ENCODE assay signal across 5 worm cellular contexts in the genomic region with DNA sequence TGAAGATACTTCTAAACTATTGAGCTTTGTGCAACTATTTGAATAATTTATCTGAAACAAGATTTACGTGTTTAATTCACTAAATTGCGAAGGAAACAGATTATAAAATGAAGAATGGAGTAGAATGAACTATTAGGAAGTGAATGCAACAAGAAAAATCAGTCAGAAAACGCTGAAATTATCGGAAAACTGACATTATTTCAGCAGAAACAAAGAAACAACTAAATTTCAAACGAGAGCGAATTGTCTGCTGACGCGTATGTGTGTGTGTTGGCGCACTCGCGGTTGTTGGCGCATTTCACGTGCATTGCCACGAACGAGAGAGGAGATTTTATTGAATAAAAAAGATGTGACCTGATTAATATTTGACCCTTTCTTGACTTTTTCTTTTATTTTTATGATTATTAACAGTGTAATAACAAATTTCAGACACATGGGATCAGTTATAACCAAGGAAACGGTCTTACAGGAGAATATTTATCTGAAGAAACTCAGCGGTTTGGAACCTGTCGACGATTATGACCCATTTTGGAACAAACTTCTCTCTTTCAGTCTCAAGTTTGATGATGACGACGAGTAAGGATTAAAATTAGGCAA.
TF ChIP-seq lines count a peak whose summit lies in the region.

trr-1 (minus strand) TSS at position 51 of the 597 bp plus-strand sequence.
C47D12.2 (plus strand) TSS at position 430 of the 597 bp plus-strand sequence.

TF ChIP-seq in whole organism, L1 larva, 84 proteins besides CTCF, POLR2A, EP300 and RAD21 (continues in another document):
- TF ChIP-seq lin-15B (tag; optimal IDR thresholded peaks at IDR 0.05; lab: Kevin White, UChicago) (peak; percentile 62), lin-39 (tag; optimal IDR thresholded peaks at IDR 0.05; lab: Kevin White, UChicago) (no peak), grh-1 (GFP tag; IDR thresholded peaks at IDR 0.05; lab: Robert Waterston, UW) (peak; percentile 59; the same call in 1 of the 2 replicates), nhr-12 (tag; optimal IDR thresholded peaks at IDR 0.05; lab: Kevin White, UChicago) (no peak), lin-35 (GFP tag; optimal IDR thresholded peaks at IDR 0.05; lab: Kevin White, UChicago) (peak; percentile 85 to 91), ceh-90 (tag; optimal IDR thresholded peaks at IDR 0.05; lab: Kevin White, UChicago) (no peak), skn-1 (tag; optimal IDR thresholded peaks at IDR 0.05; lab: Kevin White, UChicago) (peak; percentile 84), ceh-8 (GFP tag; optimal IDR thresholded peaks at IDR 0.05; lab: Kevin White, UChicago) (no peak), efl-1 (optimal IDR thresholded peaks at IDR 0.05; lab: Kevin White, UChicago) (peak; percentile 79 to 87), efl-1 (GFP tag; optimal IDR thresholded peaks at IDR 0.05 in 1 of 2; lab: Kevin White, UChicago) (peak; percentile 85 to 98), hlh-4 (tag; optimal IDR thresholded peaks at IDR 0.05; lab: Kevin White, UChicago) (no peak), nhr-90 (tag; optimal IDR thresholded peaks at IDR 0.05; lab: Kevin White, UChicago; ENCODE audit: poor library complexity) (no peak), nhr-19 (GFP tag; conservative IDR thresholded peaks at IDR 0.05; lab: Robert Waterston, UW) (peak; percentile 68), C34B4.2 (tag; optimal IDR thresholded peaks at IDR 0.05; lab: Kevin White, UChicago) (no peak), irx-1 (tag; optimal IDR thresholded peaks at IDR 0.05; lab: Kevin White, UChicago) (no peak), egl-13 (tag; optimal IDR thresholded peaks at IDR 0.05; lab: Kevin White, UChicago) (peak; percentile 2)

TF ChIP-seq in whole organism, L3 larva, 47 proteins besides CTCF, POLR2A, EP300 and RAD21 (continues in another document):
- TF ChIP-seq ceh-28 (tag; optimal IDR thresholded peaks at IDR 0.05; lab: Kevin White, UChicago) (no peak), nhr-43 (tag; optimal IDR thresholded peaks at IDR 0.05; lab: Kevin White, UChicago; ENCODE audit: poor library complexity, severe bottlenecking) (peak; percentile 48), zag-1 (tag; optimal IDR thresholded peaks at IDR 0.05; lab: Kevin White, UChicago) (no peak), unc-39 (tag; optimal IDR thresholded peaks at IDR 0.05; lab: Kevin White, UChicago) (no peak), aly-2 (tag; optimal IDR thresholded peaks at IDR 0.05; lab: Kevin White, UChicago) (no peak), nhr-77 (tag; optimal IDR thresholded peaks at IDR 0.05; lab: Kevin White, UChicago) (no peak), ztf-4 (tag; optimal IDR thresholded peaks at IDR 0.05; lab: Kevin White, UChicago) (no peak), pha-4 (tag; optimal IDR thresholded peaks at IDR 0.05; lab: Kevin White, UChicago) (no peak), elt-1 (tag; optimal IDR thresholded peaks at IDR 0.05; lab: Kevin White, UChicago) (no peak), unc-62 (GFP tag; optimal IDR thresholded peaks at IDR 0.05; lab: Kevin White, UChicago) (no peak), mdl-1 (tag; optimal IDR thresholded peaks at IDR 0.05; lab: Kevin White, UChicago) (no peak), fkh-2 (tag; optimal IDR thresholded peaks at IDR 0.05; lab: Kevin White, UChicago) (no peak), egl-5 (tag; optimal IDR thresholded peaks at IDR 0.05; lab: Kevin White, UChicago) (no peak), mml-1 (tag; optimal IDR thresholded peaks at IDR 0.05; lab: Kevin White, UChicago) (no peak), eor-1 (tag; optimal IDR thresholded peaks at IDR 0.05; lab: Kevin White, UChicago) (no peak), egl-27 (tag; optimal IDR thresholded peaks at IDR 0.05; lab: Kevin White, UChicago) (no peak), nhr-67 (tag; optimal IDR thresholded peaks at IDR 0.05; lab: Kevin White, UChicago) (no peak), skn-1 (tag; optimal IDR thresholded peaks at IDR 0.05; lab: Kevin White, UChicago) (peak; percentile 16)

TF ChIP-seq in whole organism, early embryonic, 17 proteins besides CTCF, POLR2A, EP300 and RAD21:
- TF ChIP-seq F13C5.2 (tag; optimal IDR thresholded peaks at IDR 0.05; lab: Kevin White, UChicago) (peak; percentile 39), B0310.2 (tag; optimal IDR thresholded peaks at IDR 0.05; lab: Kevin White, UChicago) (no peak), scrt-1 (GFP tag; IDR thresholded peaks at IDR 0.05; lab: Robert Waterston, UW) (no peak), flt-1 (GFP tag; IDR thresholded peaks at IDR 0.05; lab: Robert Waterston, UW) (0 out of 2 replicates have a peak, but pooled peaks have one; percentile 48), ets-7 (tag; optimal IDR thresholded peaks at IDR 0.05; lab: Kevin White, UChicago) (no peak)

TF ChIP-seq in whole organism, midembryonic, 9 proteins besides CTCF, POLR2A, EP300 and RAD21:
- no peak for TF ChIP-seq tab-1 (GFP tag; IDR thresholded peaks at IDR 0.05; lab: Robert Waterston, UW)
- TF ChIP-seq med-1 (GFP tag; optimal IDR thresholded peaks at IDR 0.05; lab: Kevin White, UChicago; ENCODE audit: insufficient read depth), result peak; percentile 27
- no peak for TF ChIP-seq ztf-29 (GFP tag; IDR thresholded peaks at IDR 0.05; lab: Robert Waterston, UW)

TF ChIP-seq in whole organism, young adult, 124 proteins besides CTCF, POLR2A, EP300 and RAD21 (continues in another document):
- TF ChIP-seq dpff-1 (tag; optimal IDR thresholded peaks at IDR 0.05; lab: Kevin White, UChicago) (no peak), die-1 (tag; optimal IDR thresholded peaks at IDR 0.05; lab: Kevin White, UChicago) (no peak), zfh-2 (GFP tag; conservative IDR thresholded peaks at IDR 0.05; lab: Robert Waterston, UW) (no peak), mxl-1 (tag; optimal IDR thresholded peaks at IDR 0.05; lab: Kevin White, UChicago) (no peak), madf-10 (tag; optimal IDR thresholded peaks at IDR 0.05; lab: Kevin White, UChicago) (no peak), nhr-27 (tag; optimal IDR thresholded peaks at IDR 0.05; lab: Kevin White, UChicago) (no peak), F39B2.1 (GFP tag; IDR thresholded peaks at IDR 0.05; lab: Robert Waterston, UW) (no peak), unc-62 (GFP tag; optimal IDR thresholded peaks at IDR 0.05; lab: Kevin White, UChicago) (no peak), akir-1 (GFP tag; optimal IDR thresholded peaks at IDR 0.05; lab: Kevin White, UChicago) (no peak), C17E4.6 (GFP tag; IDR thresholded peaks at IDR 0.05; lab: Robert Waterston, UW) (no peak), nfya-2 (GFP tag; IDR thresholded peaks at IDR 0.05; lab: Robert Waterston, UW) (no peak), K12H6.12 (tag; optimal IDR thresholded peaks at IDR 0.05; lab: Kevin White, UChicago) (no peak), tlf-1 (GFP tag; optimal IDR thresholded peaks at IDR 0.05; lab: Kevin White, UChicago) (peak; percentile 32), nhr-179 (tag; optimal IDR thresholded peaks at IDR 0.05; lab: Kevin White, UChicago) (no peak), attf-5 (GFP tag; optimal IDR thresholded peaks at IDR 0.05; lab: Kevin White, UChicago) (peak; percentile 84), egl-18 (GFP tag; IDR thresholded peaks at IDR 0.05; lab: Robert Waterston, UW) (no peak), pbrm-1 (GFP tag; IDR thresholded peaks at IDR 0.05; lab: Robert Waterston, UW) (0 out of 2 replicates have a peak, but pooled peaks have one; percentile 51), hrde-1 (tag; optimal IDR thresholded peaks at IDR 0.05; lab: Kevin White, UChicago; ENCODE audit: borderline replicate concordance) (no peak), dpl-1 (GFP tag; optimal IDR thresholded peaks at IDR 0.05; lab: Kevin White, UChicago) (peak; percentile 56), athp-1 (tag; optimal IDR thresholded peaks at IDR 0.05; lab: Kevin White, UChicago) (no peak), nfya-1 (tag; optimal IDR thresholded peaks at IDR 0.05; lab: Kevin White, UChicago; ENCODE audit: borderline replicate concordance, insufficient read depth) (no peak), rpc-1 (optimal IDR thresholded peaks at IDR 0.05; lab: Kevin White, UChicago) (no peak), rpc-1 (tag; optimal IDR thresholded peaks at IDR 0.05; lab: Kevin White, UChicago) (no peak), nhr-80 (tag; optimal IDR thresholded peaks at IDR 0.05; lab: Kevin White, UChicago) (peak; percentile 42), C06A6.2 (GFP tag; conservative IDR thresholded peaks at IDR 0.05; lab: Robert Waterston, UW) (no peak), K11D2.4 (GFP tag; IDR thresholded peaks at IDR 0.05; lab: Robert Waterston, UW) (no peak), atf-7 (tag; optimal IDR thresholded peaks at IDR 0.05; lab: Kevin White, UChicago) (no peak), ZK185.1 (tag; optimal IDR thresholded peaks at IDR 0.05; lab: Kevin White, UChicago; ENCODE audit: poor library complexity, severe bottlenecking) (peak; percentile 60), madf-6 (GFP tag; IDR thresholded peaks at IDR 0.05; lab: Robert Waterston, UW) (peak; percentile 71), rcor-1 (GFP tag; IDR thresholded peaks at IDR 0.05; lab: Robert Waterston, UW) (peak; percentile 32; the same call in 1 of the 2 replicates), ztf-18 (tag; optimal IDR thresholded peaks at IDR 0.05; lab: Kevin White, UChicago) (peak; percentile 95), F57A8.1 (GFP tag; optimal IDR thresholded peaks at IDR 0.05; lab: Kevin White, UChicago) (no peak), Y53G8AR.9 (GFP tag; conservative IDR thresholded peaks at IDR 0.05; lab: Robert Waterston, UW) (no peak), F23B12.7 (tag; optimal IDR thresholded peaks at IDR 0.05; lab: Kevin White, UChicago; ENCODE audit: insufficient read depth) (no peak), T26A5.8 (tag; optimal IDR thresholded peaks at IDR 0.05; lab: Kevin White, UChicago) (no peak), chd-7 (tag; optimal IDR thresholded peaks at IDR 0.05; lab: Kevin White, UChicago) (no peak), mel-28 (tag; optimal IDR thresholded peaks at IDR 0.05; lab: Kevin White, UChicago; ENCODE audit: borderline replicate concordance) (no peak), hmg-1.2 (GFP tag; IDR thresholded peaks at IDR 0.05; lab: Robert Waterston, UW) (peak; percentile 36; the same call in 1 of the 2 replicates), gei-17 (GFP tag; optimal IDR thresholded peaks at IDR 0.05; lab: Kevin White, UChicago) (no peak), zim-3 (tag; optimal IDR thresholded peaks at IDR 0.05; lab: Kevin White, UChicago) (no peak), lsy-27 (tag; optimal IDR thresholded peaks at IDR 0.05; lab: Kevin White, UChicago; ENCODE audit: borderline replicate concordance, insufficient read depth) (no peak), ztf-3 (GFP tag; optimal IDR thresholded peaks at IDR 0.05; lab: Kevin White, UChicago) (no peak), ztf-25 (GFP tag; IDR thresholded peaks at IDR 0.05; lab: Robert Waterston, UW) (no peak), attf-6 (GFP tag; IDR thresholded peaks at IDR 0.05; lab: Robert Waterston, UW) (no peak), B0336.3 (GFP tag; IDR thresholded peaks at IDR 0.05; lab: Robert Waterston, UW) (0 out of 2 replicates have a peak, but pooled peaks have one; percentile 18)

Comparison
In these comparisons a context has a peak if more than half of its experiments do, and no peak if none do; other contexts are left out.
1. Of the 8 proteins assayed by ChIP-seq in both whole organism, young adult and whole organism, L1 larva: peak only in whole organism, young adult: none; only in whole organism, L1 larva: ama-1, lin-35 and unc-130; in both: dpl-1 and efl-1; in neither: 2; mixed calls (peak in some experiments, not most) for 1.